Fruit fly (Drosophila melanogaster): ENCODE results near the gene Dyro.

Dyro gene

DNA sequence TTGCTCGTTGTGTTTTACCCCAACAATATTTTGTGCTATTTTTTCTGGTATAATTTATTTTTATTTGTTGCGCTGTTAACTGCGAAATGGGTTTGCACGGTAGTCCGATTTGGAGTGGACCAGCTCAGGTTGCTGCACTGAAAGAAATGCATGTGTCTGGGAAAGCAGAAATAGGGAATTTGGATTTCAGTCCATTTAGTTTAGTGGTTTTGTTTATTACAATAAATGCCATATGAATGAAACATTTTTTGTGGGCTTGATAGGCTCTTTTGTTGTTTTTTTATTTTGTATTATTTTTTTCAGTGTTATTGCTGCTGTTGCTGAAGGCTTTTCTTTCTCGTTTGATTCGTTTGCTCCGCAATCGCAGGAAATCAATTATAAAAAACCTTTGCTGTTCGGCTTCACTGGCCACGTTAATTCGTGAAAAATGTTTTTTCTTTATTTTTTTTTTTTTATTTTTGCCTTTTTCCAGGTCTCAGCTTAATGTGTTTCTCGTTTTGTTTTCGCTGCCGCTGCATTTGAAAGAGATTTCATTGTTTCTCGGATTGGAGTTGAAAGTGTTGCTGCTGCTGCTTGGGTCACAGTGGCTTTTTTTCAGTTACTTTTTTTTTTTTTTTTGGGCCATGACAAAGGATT is 30.1 kb upstream of the Dyro start (continued):
- TF ChIP-seq CG7963 (GFP tag; IDR thresholded peaks at IDR 0.05; ENCODE audit: partially characterized antibody) = no peak
- no peak for TF ChIP-seq knrl (GFP tag; IDR thresholded peaks at IDR 0.05; ENCODE audit: partially characterized antibody)
- no peak for TF ChIP-seq pfk (GFP tag; optimal IDR thresholded peaks at IDR 0.05)
- peak; percentile 52 for TF ChIP-seq HLH54F (GFP tag; optimal IDR thresholded peaks at IDR 0.05)
- TF ChIP-seq CG11723 (GFP tag; optimal IDR thresholded peaks at IDR 0.05) = peak; percentile 62
- TF ChIP-seq Deaf1 (tag; optimal IDR thresholded peaks at IDR 0.05) = peak; percentile 14
- no peak for TF ChIP-seq ftz-f1 (GFP tag; optimal IDR thresholded peaks at IDR 0.05)
- TF ChIP-seq kay (GFP tag; optimal IDR thresholded peaks at IDR 0.05) = peak; percentile 57
- TF ChIP-seq HmgZ (tag; optimal IDR thresholded peaks at IDR 0.05) = no peak
- TF ChIP-seq CG2712 (tag; optimal IDR thresholded peaks at IDR 0.05) = peak; percentile 85
- TF ChIP-seq tup (GFP tag; optimal IDR thresholded peaks at IDR 0.05) = no peak
- TF ChIP-seq jumu (GFP tag; optimal IDR thresholded peaks at IDR 0.05) = peak; percentile 49
- peak; percentile 84 for TF ChIP-seq CG17359 (tag; optimal IDR thresholded peaks at IDR 0.05)
- TF ChIP-seq CG9609 (GFP tag; optimal IDR thresholded peaks at IDR 0.05) = peak; percentile 85
- TF ChIP-seq wek (GFP tag; optimal IDR thresholded peaks at IDR 0.05) = peak; percentile 24
- peak; percentile 83 for TF ChIP-seq lbe (GFP tag; optimal IDR thresholded peaks at IDR 0.05)
- TF ChIP-seq mam (GFP tag; optimal IDR thresholded peaks at IDR 0.05) = peak; percentile 68
- peak; percentile 77 for TF ChIP-seq H2.0 (GFP tag; IDR thresholded peaks at IDR 0.05)
- TF ChIP-seq pho (GFP tag; optimal IDR thresholded peaks at IDR 0.05) = peak; percentile 33
- TF ChIP-seq CG17328 (GFP tag; IDR thresholded peaks at IDR 0.05) = peak; percentile 78
- no peak for TF ChIP-seq CG6765 (GFP tag; optimal IDR thresholded peaks at IDR 0.05)
- TF ChIP-seq CG3995 (GFP tag; optimal IDR thresholded peaks at IDR 0.05) = peak; percentile 5
- peak; percentile 23 for TF ChIP-seq emc (GFP tag; optimal IDR thresholded peaks at IDR 0.05)
- TF ChIP-seq Oaz (GFP tag; IDR thresholded peaks at IDR 0.05) = 0 out of 2 replicates have a peak, but pooled peaks have one; percentile 21
- TF ChIP-seq NC2α (GFP tag; optimal IDR thresholded peaks at IDR 0.05) = peak; percentile 71
- TF ChIP-seq Bdp1 (GFP tag; optimal IDR thresholded peaks at IDR 0.05) = peak; percentile 69
- peak; percentile 75 for TF ChIP-seq CG4404 (GFP tag; IDR thresholded peaks at IDR 0.05)
- TF ChIP-seq Doc2 (GFP tag; IDR thresholded peaks at IDR 0.05) = no peak
- peak; percentile 4 for TF ChIP-seq Dek (tag; optimal IDR thresholded peaks at IDR 0.05)
- peak; percentile 73 for TF ChIP-seq CG4360 (GFP tag; IDR thresholded peaks at IDR 0.05)
- peak; percentile 89 for TF ChIP-seq chif (GFP tag; optimal IDR thresholded peaks at IDR 0.05)
- peak; percentile 52 for TF ChIP-seq CG17802 (tag; optimal IDR thresholded peaks at IDR 0.05)
- TF ChIP-seq Usf (GFP tag; optimal IDR thresholded peaks at IDR 0.05) = peak; percentile 8
- TF ChIP-seq CG11560 (tag; IDR thresholded peaks at IDR 0.05) = no peak
- peak; percentile 62 for TF ChIP-seq CG5180 (GFP tag; optimal IDR thresholded peaks at IDR 0.05)
- TF ChIP-seq Elba2 (GFP tag; optimal IDR thresholded peaks at IDR 0.05) = peak; percentile 63
- no peak for TF ChIP-seq amos (GFP tag; IDR thresholded peaks at IDR 0.05; ENCODE audit: partially characterized antibody)
- TF ChIP-seq CG12299 (tag; optimal IDR thresholded peaks at IDR 0.05) = no peak
- TF ChIP-seq D (optimal IDR thresholded peaks at IDR 0.05) = no peak
- peak; percentile 72 for TF ChIP-seq D (GFP tag; optimal IDR thresholded peaks at IDR 0.05)
- peak; percentile 44 for TF ChIP-seq CG3163 (GFP tag; optimal IDR thresholded peaks at IDR 0.05)
- peak; percentile 79 for TF ChIP-seq stc (GFP tag; IDR thresholded peaks at IDR 0.05)
- TF ChIP-seq gce (GFP tag; IDR thresholded peaks at IDR 0.05) = no peak
- peak; percentile 38 for TF ChIP-seq CG12104 (GFP tag; optimal IDR thresholded peaks at IDR 0.05)
- TF ChIP-seq CG16813 (GFP tag; IDR thresholded peaks at IDR 0.05; ENCODE audit: partially characterized antibody) = no peak
- TF ChIP-seq CG3065 (GFP tag; optimal IDR thresholded peaks at IDR 0.05) = peak; percentile 44
- TF ChIP-seq D19B (GFP tag; optimal IDR thresholded peaks at IDR 0.05) = peak; percentile 7
- TF ChIP-seq run (tag; optimal IDR thresholded peaks at IDR 0.05) = peak; percentile 28
- TF ChIP-seq Stat92E (GFP tag; optimal IDR thresholded peaks at IDR 0.05) = no peak
- TF ChIP-seq CG12744 (GFP tag; optimal IDR thresholded peaks at IDR 0.05) = peak; percentile 64

Data from whole organism, embryonic.